Worm (Caenorhabditis elegans) whole organism, L3 larva: ENCODE data around the gene C17H12.11.

Experiments
- ama-1 ChIP-seq: fragments of 150-350 bp; optimal IDR thresholded peaks from 2 replicates; lab custom pipeline; 2018
- elt-1 ChIP-seq: fragments of 150-350 bp; optimal IDR thresholded peaks from 2 replicates; lab custom pipeline; 2014; ENCODE audit warnings: missing biosample characterization, missing genetic modification characterization
- skn-1 ChIP-seq: fragments of 150-350 bp; optimal IDR thresholded peaks from 2 replicates; lab custom pipeline; 2014; ENCODE audit warnings: missing biosample characterization, missing genetic modification characterization
- zag-1 ChIP-seq: fragments of 150-350 bp; optimal IDR thresholded peaks from 2 replicates; lab custom pipeline; 2014; ENCODE audit warnings: missing biosample characterization, missing genetic modification characterization

ce11 chrIV:6824622-6825021 lies 22.4 kb downstream of the C17H12.11 start, which contains the start of gene H20E11.3:
- TF ChIP-seq zag-1 (tag; lab: Kevin White, UChicago): no peak
- TF ChIP-seq skn-1: no peak
- TF ChIP-seq ama-1 (lab: Kevin White, UChicago): no peak
- no peak for TF ChIP-seq elt-1 (tag; lab: Kevin White, UChicago)
